Worm (Caenorhabditis elegans): Measurements from ENCODE around the gene srj-22.
A peak's percentile ranks its signal among the peaks of the same experiment; 100 is the strongest.

srj-22 gene

DNA sequence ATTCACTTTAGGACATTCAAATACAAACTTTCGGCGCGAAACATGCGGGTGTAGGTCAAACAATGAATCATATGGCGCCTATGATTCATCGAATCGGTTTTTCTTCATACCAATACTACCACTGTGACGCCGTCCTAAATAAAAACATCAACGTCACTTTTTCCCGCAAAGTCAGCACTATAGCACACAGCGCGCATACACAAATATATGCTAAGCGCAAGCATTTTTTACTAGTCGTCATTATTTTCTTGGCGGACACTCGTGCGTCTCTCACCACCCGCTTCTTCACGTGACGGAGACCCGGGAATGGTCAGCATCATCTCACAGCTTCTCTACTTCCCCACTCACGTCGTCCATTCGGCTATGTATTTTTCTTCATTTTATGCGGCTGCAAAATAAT, 20.4 kb downstream of the srj-22 start (continued):
- TF ChIP-seq egl-27 (tag; optimal IDR thresholded peaks at IDR 0.05): no peak
- peak; percentile 48 for TF ChIP-seq jun-1 (tag; optimal IDR thresholded peaks at IDR 0.05)
- TF ChIP-seq nhr-71 (tag; optimal IDR thresholded peaks at IDR 0.05): peak; percentile 57
- peak in 1 of 2 experiments; percentile 30 for TF ChIP-seq lsy-2 (tag; optimal IDR thresholded peaks at IDR 0.05)
- TF ChIP-seq C16A3.4 (tag; optimal IDR thresholded peaks at IDR 0.05): no peak
- no peak for TF ChIP-seq zip-4 (GFP tag; optimal IDR thresholded peaks at IDR 0.05)
- TF ChIP-seq C04F5.9 (tag; optimal IDR thresholded peaks at IDR 0.05): no peak
- no peak for TF ChIP-seq lir-3 (tag; optimal IDR thresholded peaks at IDR 0.05; ENCODE audit: poor library complexity)
- TF ChIP-seq ets-5 (GFP tag; IDR thresholded peaks at IDR 0.05): no peak
- TF ChIP-seq nhr-28 (tag; optimal IDR thresholded peaks at IDR 0.05): no peak
- TF ChIP-seq mab-9 (GFP tag; IDR thresholded peaks at IDR 0.05): no peak
- no peak for TF ChIP-seq fos-1 (tag; optimal IDR thresholded peaks at IDR 0.05)
- no peak for TF ChIP-seq fkh-4 (tag; optimal IDR thresholded peaks at IDR 0.05; ENCODE audit: borderline replicate concordance)
- TF ChIP-seq swsn-7 (tag; optimal IDR thresholded peaks at IDR 0.05): no peak
- peak; percentile 51 for TF ChIP-seq skn-1 (tag; optimal IDR thresholded peaks at IDR 0.05)
- TF ChIP-seq nhr-19 (GFP tag; conservative IDR thresholded peaks at IDR 0.05): no peak
- TF ChIP-seq hlh-17 (GFP tag; optimal IDR thresholded peaks at IDR 0.05; ENCODE audit: borderline replicate concordance): no peak
- peak; percentile 41 for TF ChIP-seq fkh-8 (tag; optimal IDR thresholded peaks at IDR 0.05)
- TF ChIP-seq snu-23 (GFP tag; optimal IDR thresholded peaks at IDR 0.05): no peak
- no peak for TF ChIP-seq elt-2 (tag; optimal IDR thresholded peaks at IDR 0.05)
- peak; percentile 1 to 11 for TF ChIP-seq lin-35 (GFP tag; optimal IDR thresholded peaks at IDR 0.05)
- TF ChIP-seq pqm-1 (tag; optimal IDR thresholded peaks at IDR 0.05): no peak
- TF ChIP-seq aha-1 (tag; optimal IDR thresholded peaks at IDR 0.05): no peak
- peak; percentile 53 for TF ChIP-seq nhr-85 (tag)
- no peak for TF ChIP-seq nhr-237 (tag; optimal IDR thresholded peaks at IDR 0.05)
- no peak for TF ChIP-seq nhr-84 (tag; optimal IDR thresholded peaks at IDR 0.05)
- no peak for TF ChIP-seq ceh-63 (GFP tag; optimal IDR thresholded peaks at IDR 0.05)
- peak; percentile 65 for TF ChIP-seq lin-14 (GFP tag; optimal IDR thresholded peaks at IDR 0.05)
- peak in 1 of 2 experiments; percentile 58 for TF ChIP-seq mdl-1 (tag; optimal IDR thresholded peaks at IDR 0.05)
- no peak for TF ChIP-seq lin-15B (tag; optimal IDR thresholded peaks at IDR 0.05)

DNA sequence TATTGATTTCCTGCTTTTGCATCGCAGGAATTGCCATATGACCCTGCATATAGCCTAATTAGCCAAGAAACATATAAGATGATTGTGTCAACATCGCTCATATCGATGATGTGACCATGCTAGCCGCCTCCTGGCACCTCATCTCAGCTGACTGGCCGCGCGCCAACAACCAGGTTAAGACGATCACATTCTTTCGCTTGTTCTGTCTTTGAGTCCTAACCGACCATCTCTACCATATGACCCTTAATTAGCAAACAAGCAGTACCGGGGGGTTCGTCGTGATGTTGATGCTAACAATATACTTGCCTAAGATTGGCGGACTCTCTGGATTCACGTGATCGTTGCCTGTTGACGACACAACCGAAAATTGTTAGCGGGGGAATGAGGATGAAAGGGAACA, 21.0 kb downstream of the srj-22 start:
- TF ChIP-seq lin-13 (GFP tag; optimal IDR thresholded peaks at IDR 0.05) (no peak), jun-1 (tag; optimal IDR thresholded peaks at IDR 0.05) (no peak), tbx-2 (tag; optimal IDR thresholded peaks at IDR 0.05) (peak; percentile 13), nhr-90 (tag; optimal IDR thresholded peaks at IDR 0.05; ENCODE audit: poor library complexity) (no peak), lin-35 (GFP tag; optimal IDR thresholded peaks at IDR 0.05) (peak in 1 of 2 experiments; percentile 77), nhr-85 (tag) (peak; percentile 86), unc-130 (tag; optimal IDR thresholded peaks at IDR 0.05) (peak; percentile 31), nhr-20 (tag; optimal IDR thresholded peaks at IDR 0.05) (peak; percentile 56), grh-1 (GFP tag; IDR thresholded peaks at IDR 0.05) (no peak), nhr-76 (tag; optimal IDR thresholded peaks at IDR 0.05) (no peak), F16B12.6 (tag; optimal IDR thresholded peaks at IDR 0.05) (no peak), skn-1 (tag; optimal IDR thresholded peaks at IDR 0.05) (no peak), hlh-17 (GFP tag; optimal IDR thresholded peaks at IDR 0.05; ENCODE audit: borderline replicate concordance) (no peak), blmp-1 (tag; optimal IDR thresholded peaks at IDR 0.05) (peak; percentile 63), pqm-1 (tag; optimal IDR thresholded peaks at IDR 0.05) (no peak), elt-2 (tag; optimal IDR thresholded peaks at IDR 0.05) (no peak), irx-1 (tag; optimal IDR thresholded peaks at IDR 0.05) (no peak), aly-2 (tag; optimal IDR thresholded peaks at IDR 0.05) (no peak), swsn-7 (tag; optimal IDR thresholded peaks at IDR 0.05) (no peak), zip-4 (GFP tag; optimal IDR thresholded peaks at IDR 0.05) (no peak), mab-9 (GFP tag; IDR thresholded peaks at IDR 0.05) (no peak), nhr-71 (tag; optimal IDR thresholded peaks at IDR 0.05) (peak; percentile 44), hlh-4 (tag; optimal IDR thresholded peaks at IDR 0.05) (no peak), sox-4 (tag; optimal IDR thresholded peaks at IDR 0.05) (no peak), isw-1 (GFP tag; IDR thresholded peaks at IDR 0.05) (no peak), efl-3 (GFP tag; optimal IDR thresholded peaks at IDR 0.05) (no peak), mef-2 (tag; optimal IDR thresholded peaks at IDR 0.05) (no peak), mep-1 (tag; optimal IDR thresholded peaks at IDR 0.05) (no peak), snpc-4 (tag; optimal IDR thresholded peaks at IDR 0.05) (no peak), egl-13 (tag; optimal IDR thresholded peaks at IDR 0.05) (no peak), unc-86 (tag; optimal IDR thresholded peaks at IDR 0.05) (no peak), ama-1 (optimal IDR thresholded peaks at IDR 0.05) (no peak), ztf-4 (tag; optimal IDR thresholded peaks at IDR 0.05) (peak; percentile 43), fkh-4 (tag; optimal IDR thresholded peaks at IDR 0.05; ENCODE audit: borderline replicate concordance) (no peak)

Data from whole organism, L1 larva.